Fruit fly (Drosophila melanogaster): Measurements from ENCODE around the gene Usp32.

Gene Usp32

DNA sequence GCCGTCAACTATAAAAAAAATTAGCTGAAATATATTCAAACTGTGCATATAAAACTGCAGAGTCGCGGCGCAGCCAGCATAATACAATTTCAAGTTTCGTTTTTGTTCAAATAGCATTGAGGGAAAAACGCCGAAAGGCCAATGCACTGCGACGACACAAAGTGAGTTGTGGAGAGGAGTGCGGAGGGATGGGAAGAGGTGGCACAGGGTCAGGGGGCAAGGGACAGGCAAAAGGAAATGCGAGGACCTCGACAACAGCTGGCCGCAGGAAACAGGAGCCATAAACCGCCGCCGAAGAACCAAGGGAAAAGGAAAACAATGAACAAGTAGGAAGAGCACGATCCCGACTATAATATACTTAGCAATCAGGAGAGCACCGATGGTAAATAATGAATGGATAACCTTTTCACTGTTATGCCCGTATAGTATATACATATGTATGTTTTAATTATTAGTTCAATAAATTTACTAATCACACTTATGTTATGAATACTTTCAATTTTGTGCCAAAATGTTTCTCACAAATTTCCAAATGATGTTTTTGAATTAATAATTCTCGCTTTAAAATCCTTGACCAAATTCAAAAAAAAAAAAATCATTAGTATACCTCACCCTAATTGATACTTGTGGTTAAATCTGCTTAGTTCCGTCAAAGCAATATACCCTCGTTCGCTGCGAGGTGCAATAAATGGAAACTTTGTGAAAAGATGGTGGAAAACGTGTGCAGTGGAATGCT is 27.8 kb downstream of the Usp32 start:
- TF ChIP-seq sima (GFP tag; optimal IDR thresholded peaks at IDR 0.05): no peak
- 0 out of 2 replicates have a peak, but pooled peaks have one; percentile 25 for TF ChIP-seq CG17328 (GFP tag; IDR thresholded peaks at IDR 0.05)
- no peak for TF ChIP-seq CG33213 (GFP tag; optimal IDR thresholded peaks at IDR 0.05)
- TF ChIP-seq Mrtf (GFP tag; IDR thresholded peaks at IDR 0.05): no peak
- TF ChIP-seq dimm (GFP tag; IDR thresholded peaks at IDR 0.05): no peak
- no peak for TF ChIP-seq CG6854 (GFP tag; optimal IDR thresholded peaks at IDR 0.05)
- peak; percentile 60 for TF ChIP-seq zen (tag; optimal IDR thresholded peaks at IDR 0.05)
- TF ChIP-seq Doc3 (GFP tag; IDR thresholded peaks at IDR 0.05; ENCODE audit: partially characterized antibody): no peak
- no peak; the same call in 1 of the 2 replicates for TF ChIP-seq CG31441 (GFP tag; IDR thresholded peaks at IDR 0.05)
- no peak for TF ChIP-seq CG31224 (GFP tag; IDR thresholded peaks at IDR 0.05)
- no peak for TF ChIP-seq Myb (GFP tag; optimal IDR thresholded peaks at IDR 0.05)
- TF ChIP-seq cato (GFP tag; optimal IDR thresholded peaks at IDR 0.05; ENCODE audit: borderline replicate concordance): no peak
- no peak for TF ChIP-seq B-H1 (GFP tag; IDR thresholded peaks at IDR 0.05)
- TF ChIP-seq chif (GFP tag; optimal IDR thresholded peaks at IDR 0.05): peak in 1 of 2 experiments; percentile 19
- TF ChIP-seq CG6689 (GFP tag; IDR thresholded peaks at IDR 0.05): 0 out of 2 replicates have a peak, but pooled peaks have one; percentile 17
- TF ChIP-seq Meics (GFP tag; optimal IDR thresholded peaks at IDR 0.05): no peak
- no peak for TF ChIP-seq grn (GFP tag; optimal IDR thresholded peaks at IDR 0.05)
- no peak for TF ChIP-seq CG6654 (GFP tag; optimal IDR thresholded peaks at IDR 0.05)
- no peak for TF ChIP-seq B-H2 (GFP tag; optimal IDR thresholded peaks at IDR 0.05)
- TF ChIP-seq ATbp (GFP tag; optimal IDR thresholded peaks at IDR 0.05): no peak
- peak; percentile 13 for TF ChIP-seq Nf-YB (GFP tag; optimal IDR thresholded peaks at IDR 0.05)
- no peak for TF ChIP-seq CG1233 (GFP tag; optimal IDR thresholded peaks at IDR 0.05)
- TF ChIP-seq CG17568 (GFP tag; optimal IDR thresholded peaks at IDR 0.05): no peak
- TF ChIP-seq Opbp (GFP tag; IDR thresholded peaks at IDR 0.05; ENCODE audit: partially characterized antibody): 0 out of 3 replicates have a peak, but pooled peaks have one; percentile 16
- no peak for TF ChIP-seq gro (GFP tag; optimal IDR thresholded peaks at IDR 0.05)
- no peak for TF ChIP-seq CG8281 (tag; optimal IDR thresholded peaks at IDR 0.05)
- peak; percentile 54 for TF ChIP-seq dmrt99B (tag; optimal IDR thresholded peaks at IDR 0.05)
- TF ChIP-seq ato (GFP tag; IDR thresholded peaks at IDR 0.05; ENCODE audit: partially characterized antibody): peak; percentile 48; the same call in 1 of the 2 replicates
- TF ChIP-seq CG2129 (GFP tag; IDR thresholded peaks at IDR 0.05; ENCODE audit: partially characterized antibody): no peak
- TF ChIP-seq CG13775 (GFP tag; optimal IDR thresholded peaks at IDR 0.05): peak; percentile 52
- no peak for TF ChIP-seq CG14860 (GFP tag; IDR thresholded peaks at IDR 0.05; ENCODE audit: partially characterized antibody)
- no peak for TF ChIP-seq CG17612 (GFP tag; IDR thresholded peaks at IDR 0.05)
- TF ChIP-seq CG34376 (GFP tag; optimal IDR thresholded peaks at IDR 0.05): no peak
- TF ChIP-seq CG15269 (tag; optimal IDR thresholded peaks at IDR 0.05): no peak
- TF ChIP-seq Vsx1 (GFP tag; optimal IDR thresholded peaks at IDR 0.05): no peak
- TF ChIP-seq stwl (tag; optimal IDR thresholded peaks at IDR 0.05): no peak
- no peak for TF ChIP-seq CG11504 (tag; optimal IDR thresholded peaks at IDR 0.05)
- TF ChIP-seq aop (GFP tag; IDR thresholded peaks at IDR 0.05): peak; percentile 48; the same call in 1 of the 2 replicates
- TF ChIP-seq Spps (tag; optimal IDR thresholded peaks at IDR 0.05): no peak
- TF ChIP-seq Oli (tag; optimal IDR thresholded peaks at IDR 0.05): peak; percentile 47
- TF ChIP-seq nerfin-1 (tag; optimal IDR thresholded peaks at IDR 0.05): no peak
- no peak for TF ChIP-seq p53 (GFP tag; optimal IDR thresholded peaks at IDR 0.05)
- no peak for TF ChIP-seq Adf1 (GFP tag; IDR thresholded peaks at IDR 0.05)
- no peak for TF ChIP-seq fd3F (GFP tag; optimal IDR thresholded peaks at IDR 0.05)
- no peak for TF ChIP-seq CG6791 (GFP tag; IDR thresholded peaks at IDR 0.05; ENCODE audit: partially characterized antibody)
- no peak for TF ChIP-seq crc (GFP tag; optimal IDR thresholded peaks at IDR 0.05)
- TF ChIP-seq mld (GFP tag; IDR thresholded peaks at IDR 0.05; ENCODE audit: partially characterized antibody): no peak
- no peak for TF ChIP-seq CG7271 (tag; optimal IDR thresholded peaks at IDR 0.05)

All from whole organism, embryonic.